Worm (Caenorhabditis elegans) whole organism, L3 larva: ENCODE results near the gene arrd-15.

Experiments
- R02D3.7 ChIP-seq: fragments of 150-350 bp; optimal IDR thresholded peaks from 2 replicates; lab custom pipeline; 2014; ENCODE audit warnings: missing biosample characterization, missing genetic modification characterization
- ZK546.5 ChIP-seq: sonication (generic microtip); optimal IDR thresholded peaks from 2 replicates; lab custom pipeline; 2017; ENCODE audit warnings: missing biosample characterization, missing genetic modification characterization
- aly-2 ChIP-seq: fragments of 150-350 bp; optimal IDR thresholded peaks from 2 replicates; lab custom pipeline; 2014; ENCODE audit warnings: missing biosample characterization, missing genetic modification characterization
- ama-1 ChIP-seq: fragments of 150-350 bp; optimal IDR thresholded peaks from 2 replicates; lab custom pipeline; 2018
- ceh-16 ChIP-seq: sonication (generic microtip); optimal IDR thresholded peaks from 2 replicates; lab custom pipeline; 2017; ENCODE audit warnings: missing biosample characterization, missing genetic modification characterization
- ceh-28 ChIP-seq: fragments of 150-350 bp; optimal IDR thresholded peaks from 2 replicates; lab custom pipeline; 2014; ENCODE audit warnings: missing biosample characterization, missing genetic modification reagents, missing genetic modification characterization
- ceh-82 ChIP-seq: fragments of 150-350 bp; optimal IDR thresholded peaks from 2 replicates; lab custom pipeline; 2014; ENCODE audit warnings: missing biosample characterization, missing genetic modification characterization
- ceh-9 ChIP-seq: sonication (generic microtip); optimal IDR thresholded peaks from 2 replicates; lab custom pipeline; 2018; ENCODE audit warnings: missing biosample characterization, missing genetic modification characterization
- daf-12 ChIP-seq: fragments of 150-350 bp; optimal IDR thresholded peaks from 2 replicates; lab custom pipeline; 2014; ENCODE audit warnings: missing biosample characterization, missing genetic modification reagents, missing genetic modification characterization
- egl-27 ChIP-seq: sonication (generic microtip); optimal IDR thresholded peaks from 4 replicates; lab custom pipeline; 2017; ENCODE audit warnings: missing biosample characterization, missing genetic modification reagents, missing genetic modification characterization
- egl-5 ChIP-seq: fragments of 150-350 bp; optimal IDR thresholded peaks from 2 replicates; lab custom pipeline; 2017; ENCODE audit warnings: missing biosample characterization, missing genetic modification reagents, missing genetic modification characterization, inconsistent platforms
- elt-1 ChIP-seq: fragments of 150-350 bp; optimal IDR thresholded peaks from 2 replicates; lab custom pipeline; 2014; ENCODE audit warnings: missing biosample characterization, missing genetic modification characterization
- elt-2 ChIP-seq: sonication (generic microtip); optimal IDR thresholded peaks from 2 replicates; lab custom pipeline; 2016; ENCODE audit warnings: missing genetic modification reagents, mild to moderate bottlenecking, missing genetic modification characterization, missing compliant biosample characterization
- elt-3 ChIP-seq, 3 experiments: fragments of 150-350 bp in 1 of 3; sonication (generic microtip) in 2 of 3; optimal IDR thresholded peaks; 2 replicates in 2 of 3; 4 replicates in 1 of 3; lab custom pipeline; 2014 to 2017; ENCODE audit warnings: missing biosample characterization in 3 of 3, missing genetic modification characterization in 3 of 3
- eor-1 ChIP-seq, 2 experiments: fragments of 150-350 bp; optimal IDR thresholded peaks; 2 replicates each; lab custom pipeline; 2014 to 2018; ENCODE audit warnings: missing biosample characterization in 2 of 2, missing genetic modification characterization in 2 of 2
- fkh-10 ChIP-seq: sonication (generic microtip); optimal IDR thresholded peaks from 2 replicates; lab custom pipeline; 2017; ENCODE audit warnings: missing biosample characterization, missing genetic modification reagents, missing genetic modification characterization
- fkh-2 ChIP-seq: fragments of 150-350 bp; optimal IDR thresholded peaks from 2 replicates; lab custom pipeline; 2014; ENCODE audit warnings: missing biosample characterization, missing genetic modification reagents, missing genetic modification characterization
- fos-1 ChIP-seq: fragments of 150-350 bp; optimal IDR thresholded peaks from 2 replicates; lab custom pipeline; 2014; ENCODE audit warnings: missing biosample characterization, missing genetic modification characterization
- hmg-11 ChIP-seq: sonication (generic microtip); optimal IDR thresholded peaks from 2 replicates; lab custom pipeline; 2016; ENCODE audit warnings: missing genetic modification characterization, missing compliant biosample characterization
- jun-1 ChIP-seq: fragments of 150-350 bp; optimal IDR thresholded peaks from 2 replicates; lab custom pipeline; 2014; ENCODE audit warnings: missing biosample characterization, missing genetic modification reagents, missing genetic modification characterization
- lin-15B ChIP-seq: fragments of 150-350 bp; optimal IDR thresholded peaks from 2 replicates; lab custom pipeline; 2014; ENCODE audit warnings: missing biosample characterization, missing genetic modification characterization
- lin-39 ChIP-seq: fragments of 150-350 bp; optimal IDR thresholded peaks from 2 replicates; lab custom pipeline; 2018; ENCODE audit warnings: missing biosample characterization, missing genetic modification reagents, missing genetic modification characterization
- mdl-1 ChIP-seq: fragments of 150-350 bp; optimal IDR thresholded peaks from 2 replicates; lab custom pipeline; 2014; ENCODE audit warnings: missing biosample characterization, missing genetic modification characterization
- mml-1 ChIP-seq: fragments of 150-350 bp; sonication (generic microtip); optimal IDR thresholded peaks from 3 replicates; lab custom pipeline; 2014; ENCODE audit warnings: missing biosample characterization, missing genetic modification characterization
- nfya-1 ChIP-seq: sonication (generic microtip); optimal IDR thresholded peaks from 2 replicates; lab custom pipeline; 2017; ENCODE audit warnings: missing genetic modification characterization, mild to moderate bottlenecking, missing compliant biosample characterization, antibody characterized with exemption, moderate library complexity; ENCODE audit not compliant: insufficient read depth
- nhr-11 ChIP-seq: fragments of 150-350 bp; optimal IDR thresholded peaks from 2 replicates; lab custom pipeline; 2014; ENCODE audit warnings: missing biosample characterization, missing genetic modification characterization
- nhr-12 ChIP-seq: fragments of 150-350 bp; optimal IDR thresholded peaks from 2 replicates; lab custom pipeline; 2014; ENCODE audit warnings: missing biosample characterization, missing genetic modification characterization
- nhr-23 ChIP-seq: fragments of 150-350 bp; optimal IDR thresholded peaks from 2 replicates; lab custom pipeline; 2014; ENCODE audit warnings: missing biosample characterization, missing genetic modification reagents, missing genetic modification characterization
- nhr-237 ChIP-seq: fragments of 150-350 bp; optimal IDR thresholded peaks from 2 replicates; lab custom pipeline; 2014; ENCODE audit warnings: missing biosample characterization, missing genetic modification characterization
- nhr-25 ChIP-seq: sonication (generic microtip); optimal IDR thresholded peaks from 2 replicates; lab custom pipeline; 2017; ENCODE audit warnings: missing biosample characterization, missing genetic modification characterization
- nhr-28 ChIP-seq: fragments of 150-350 bp; optimal IDR thresholded peaks from 2 replicates; lab custom pipeline; 2014; ENCODE audit warnings: missing biosample characterization, missing genetic modification characterization
- nhr-43 ChIP-seq: sonication (generic microtip); optimal IDR thresholded peaks from 2 replicates; lab custom pipeline; 2016; ENCODE audit warnings: mild to moderate bottlenecking, missing genetic modification characterization, missing compliant biosample characterization; ENCODE audit not compliant: poor library complexity, severe bottlenecking
- nhr-67 ChIP-seq: fragments of 150-350 bp; optimal IDR thresholded peaks from 2 replicates; lab custom pipeline; 2014; ENCODE audit warnings: missing biosample characterization, missing genetic modification characterization
- nhr-76 ChIP-seq: fragments of 150-350 bp; sonication (generic microtip); optimal IDR thresholded peaks from 5 replicates; lab custom pipeline; 2014; ENCODE audit warnings: missing biosample characterization, missing genetic modification characterization
- nhr-77 ChIP-seq: fragments of 150-350 bp; optimal IDR thresholded peaks from 2 replicates; lab custom pipeline; 2014; ENCODE audit warnings: missing biosample characterization, missing genetic modification characterization
- pha-4 ChIP-seq: fragments of 150-350 bp; optimal IDR thresholded peaks from 2 replicates; lab custom pipeline; 2014; ENCODE audit warnings: missing biosample characterization, missing genetic modification reagents, missing genetic modification characterization
- pqm-1 ChIP-seq: fragments of 150-350 bp; optimal IDR thresholded peaks from 2 replicates; lab custom pipeline; 2017; ENCODE audit warnings: missing biosample characterization, missing genetic modification characterization, inconsistent platforms
- sea-2 ChIP-seq: fragments of 150-350 bp; sonication (generic microtip); optimal IDR thresholded peaks from 4 replicates; lab custom pipeline; 2014; ENCODE audit warnings: missing biosample characterization, missing genetic modification reagents, missing genetic modification characterization
- skn-1 ChIP-seq: fragments of 150-350 bp; optimal IDR thresholded peaks from 2 replicates; lab custom pipeline; 2014; ENCODE audit warnings: missing biosample characterization, missing genetic modification characterization
- snpc-4 ChIP-seq: fragments of 150-350 bp; optimal IDR thresholded peaks from 2 replicates; lab custom pipeline; 2014; ENCODE audit warnings: missing biosample characterization, missing genetic modification characterization
- tbx-2 ChIP-seq: sonication (generic microtip); optimal IDR thresholded peaks from 2 replicates; lab custom pipeline; 2016; ENCODE audit warnings: mild to moderate bottlenecking, missing genetic modification characterization, missing compliant biosample characterization
- unc-39 ChIP-seq: sonication (generic microtip); optimal IDR thresholded peaks from 4 replicates; lab custom pipeline; 2017; ENCODE audit warnings: missing biosample characterization, missing genetic modification characterization
- unc-62 ChIP-seq: fragments of 150-350 bp; sonication (generic microtip); optimal IDR thresholded peaks from 4 replicates; lab custom pipeline; 2014; ENCODE audit warnings: missing biosample characterization, missing genetic modification reagents, missing genetic modification characterization
- zag-1 ChIP-seq: fragments of 150-350 bp; optimal IDR thresholded peaks from 2 replicates; lab custom pipeline; 2014; ENCODE audit warnings: missing biosample characterization, missing genetic modification characterization
- ztf-11 ChIP-seq: fragments of 150-350 bp; optimal IDR thresholded peaks from 2 replicates; lab custom pipeline; 2014; ENCODE audit warnings: missing biosample characterization, missing genetic modification characterization
- ztf-4 ChIP-seq: fragments of 150-350 bp; optimal IDR thresholded peaks from 2 replicates; lab custom pipeline; 2014; ENCODE audit warnings: missing biosample characterization, missing genetic modification characterization

arrd-15 gene

DNA sequence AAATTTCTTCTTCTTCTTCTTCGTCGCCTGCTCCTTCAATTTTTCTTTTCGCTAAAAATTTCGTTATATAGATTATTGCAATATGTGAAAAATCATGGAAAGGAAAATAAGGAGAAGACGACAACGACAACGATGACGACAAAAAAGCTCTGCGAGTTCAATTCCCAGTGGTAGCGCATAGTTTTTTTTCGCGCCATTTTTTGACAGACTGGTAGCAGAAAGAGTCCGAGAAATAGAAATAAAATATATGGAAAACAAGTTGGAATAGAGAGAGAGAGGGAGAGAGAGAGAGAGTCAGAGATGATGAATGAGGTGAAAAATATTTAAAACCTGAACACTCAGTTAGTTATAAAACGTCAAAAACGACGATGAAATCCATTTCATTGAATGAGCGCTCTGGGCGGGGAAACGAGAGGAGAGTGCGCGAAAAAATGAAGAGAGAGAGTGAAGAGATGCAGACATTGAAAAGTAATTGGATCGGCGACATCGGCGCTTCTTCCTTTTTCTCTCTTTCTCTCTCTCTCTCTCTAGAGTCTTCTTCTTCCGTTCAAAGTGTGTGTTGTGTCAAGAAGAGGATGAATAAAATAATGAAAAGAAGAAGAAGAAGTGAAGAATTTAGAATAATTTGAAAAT, 52.1 kb downstream of the arrd-15 start, which contains the start of gene pde-2 (continued):
- TF ChIP-seq aly-2 (no peak), lin-39 (tag; lab: Kevin White, UChicago) (no peak), ZK546.5 (tag; lab: Kevin White, UChicago) (no peak), elt-1 (tag; lab: Kevin White, UChicago) (no peak), mdl-1 (tag; lab: Kevin White, UChicago) (no peak), egl-27 (tag; lab: Kevin White, UChicago) (no peak), ceh-16 (no peak), skn-1 (no peak), elt-3 (tag; optimal IDR thresholded peaks at IDR 0.05; lab: Kevin White, UChicago) (no peak), unc-62 (GFP tag; lab: Kevin White, UChicago) (no peak), ztf-11 (tag; lab: Kevin White, UChicago) (no peak), fkh-10 (GFP tag; lab: Kevin White, UChicago) (peak; percentile 78), nhr-28 (tag; lab: Kevin White, UChicago) (no peak), lin-15B (tag; lab: Kevin White, UChicago) (peak; percentile 31)

DNA sequence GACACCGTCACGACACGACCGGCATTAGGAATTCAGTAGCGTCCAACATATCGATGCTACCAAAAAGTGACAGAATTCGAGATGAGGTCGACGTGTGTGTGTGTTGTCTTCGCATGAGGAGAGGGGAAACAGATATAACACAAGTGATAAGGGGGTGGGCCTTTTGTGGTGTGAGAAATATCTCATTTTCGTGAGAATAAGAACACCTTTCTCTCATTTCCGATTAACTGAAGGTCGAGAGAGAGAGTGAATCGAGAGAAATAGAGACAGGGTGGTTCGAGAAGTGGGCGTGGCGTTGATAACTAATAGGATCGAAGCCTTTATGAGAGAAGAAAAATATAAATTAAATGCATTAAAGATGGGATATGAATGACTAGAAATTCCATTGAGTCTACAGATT, 53.3 kb downstream of the arrd-15 start:
- TF ChIP-seq fkh-10 (GFP tag; lab: Kevin White, UChicago) (no peak), egl-27 (tag; lab: Kevin White, UChicago) (no peak), nhr-25 (tag; lab: Kevin White, UChicago) (peak; percentile 69), lin-39 (tag; lab: Kevin White, UChicago) (peak; percentile 25), mml-1 (tag; lab: Kevin White, UChicago) (no peak), nhr-43 (tag; lab: Kevin White, UChicago) (peak; percentile 16), nhr-67 (tag; lab: Kevin White, UChicago) (no peak), R02D3.7 (tag; lab: Kevin White, UChicago) (no peak), nhr-237 (tag; lab: Kevin White, UChicago) (no peak), daf-12 (tag; lab: Kevin White, UChicago) (no peak), ama-1 (peak; percentile 32), nhr-23 (tag; lab: Kevin White, UChicago) (peak; percentile 36)

DNA sequence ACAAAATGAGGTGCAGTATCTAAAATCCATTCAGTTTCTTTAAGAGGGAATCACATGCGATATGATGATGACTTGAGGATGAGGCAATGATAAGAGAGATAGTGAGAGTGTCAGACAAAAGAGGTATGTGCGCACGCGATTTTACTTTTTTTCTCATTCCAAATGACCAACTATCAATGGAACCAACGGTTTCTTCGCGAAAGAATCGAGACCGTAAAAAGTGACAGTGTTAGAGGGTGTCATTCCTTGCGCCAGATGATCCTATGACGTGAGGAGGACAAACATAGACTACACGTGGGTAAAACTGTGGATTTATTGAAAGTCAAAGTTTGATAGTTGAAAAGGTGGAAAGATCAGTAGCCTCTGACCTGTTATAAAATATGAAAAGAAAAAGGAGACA, 54.0 kb downstream of the arrd-15 start:
- TF ChIP-seq ceh-82 (tag; lab: Kevin White, UChicago) (no peak), nhr-43 (tag; lab: Kevin White, UChicago) (peak; percentile 48), elt-1 (tag; lab: Kevin White, UChicago) (no peak), nhr-11 (tag; lab: Kevin White, UChicago) (no peak), tbx-2 (tag; lab: Kevin White, UChicago) (no peak), sea-2 (no peak), nhr-12 (tag; lab: Kevin White, UChicago) (no peak), R02D3.7 (tag; lab: Kevin White, UChicago) (no peak), ZK546.5 (tag; lab: Kevin White, UChicago) (no peak), zag-1 (tag; lab: Kevin White, UChicago) (no peak), nfya-1 (no peak), pqm-1 (tag; lab: Kevin White, UChicago) (peak; percentile 15), nhr-23 (tag; lab: Kevin White, UChicago) (peak; percentile 67), ztf-4 (no peak), ceh-9 (tag; lab: Kevin White, UChicago) (no peak), snpc-4 (tag; lab: Kevin White, UChicago) (no peak), hmg-11 (tag; lab: Kevin White, UChicago) (no peak), mdl-1 (tag; lab: Kevin White, UChicago) (no peak), unc-39 (tag; lab: Kevin White, UChicago) (no peak), nhr-76 (tag; lab: Kevin White, UChicago) (no peak), ceh-28 (no peak), ama-1 (peak; percentile 59), jun-1 (tag; lab: Kevin White, UChicago) (peak; percentile 35), pha-4 (tag; lab: Kevin White, UChicago) (no peak), nhr-25 (tag; lab: Kevin White, UChicago) (no peak), nhr-28 (tag; lab: Kevin White, UChicago) (no peak), ztf-11 (tag; lab: Kevin White, UChicago) (no peak), eor-1 (tag; optimal IDR thresholded peaks at IDR 0.05; lab: Kevin White, UChicago) (no peak), fkh-10 (GFP tag; lab: Kevin White, UChicago) (no peak), fos-1 (no peak), fkh-2 (tag; lab: Kevin White, UChicago) (no peak), elt-2 (tag; lab: Kevin White, UChicago) (peak; percentile 1), daf-12 (tag; lab: Kevin White, UChicago) (no peak), nhr-67 (tag; lab: Kevin White, UChicago) (no peak), nhr-237 (tag; lab: Kevin White, UChicago) (no peak), lin-39 (tag; lab: Kevin White, UChicago) (no peak), unc-62 (GFP tag; lab: Kevin White, UChicago) (no peak), nhr-77 (tag; lab: Kevin White, UChicago) (no peak), skn-1 (peak; percentile 48), egl-5 (tag; lab: Kevin White, UChicago) (no peak), aly-2 (no peak)
